Worm (Caenorhabditis elegans): ENCODE data around the gene ceh-18.

Gene ceh-18

ce11 chrX:3803314-3803713, 54.3 kb downstream of the ceh-18 start, which contains the start of gene F35A5.8:
Gene F35A5.8 (minus strand): TSS chrX:3803464.
- TF ChIP-seq nhr-11 (tag; optimal IDR thresholded peaks at IDR 0.05), result no peak
- TF ChIP-seq F13H6.1 (tag; optimal IDR thresholded peaks at IDR 0.05), result peak; percentile 78
- TF ChIP-seq unc-62 (GFP tag; optimal IDR thresholded peaks at IDR 0.05), result no peak
- TF ChIP-seq ceh-82 (tag; optimal IDR thresholded peaks at IDR 0.05), result no peak
- TF ChIP-seq crh-2 (tag; optimal IDR thresholded peaks at IDR 0.05), result peak; percentile 64
- no peak for TF ChIP-seq blmp-1 (tag; optimal IDR thresholded peaks at IDR 0.05; ENCODE audit: insufficient read depth)
- no peak for TF ChIP-seq lin-11 (tag; optimal IDR thresholded peaks at IDR 0.05)
- no peak for TF ChIP-seq R02D3.7 (tag; optimal IDR thresholded peaks at IDR 0.05)
- TF ChIP-seq ceh-16 (tag; optimal IDR thresholded peaks at IDR 0.05), result peak; percentile 41
- peak; percentile 23 for TF ChIP-seq snpc-4 (tag; optimal IDR thresholded peaks at IDR 0.05)
- TF ChIP-seq dmd-4 (tag; optimal IDR thresholded peaks at IDR 0.05), result no peak
- peak; percentile 85 for TF ChIP-seq nhr-129 (tag; optimal IDR thresholded peaks at IDR 0.05)
- TF ChIP-seq gmeb-1 (tag; optimal IDR thresholded peaks at IDR 0.05), result peak; percentile 76
- no peak for TF ChIP-seq ztf-11 (tag; optimal IDR thresholded peaks at IDR 0.05)
- no peak for TF ChIP-seq Y55F3AM.14 (GFP tag; optimal IDR thresholded peaks at IDR 0.05)
- TF ChIP-seq zag-1 (tag; optimal IDR thresholded peaks at IDR 0.05), result peak; percentile 33
- TF ChIP-seq alr-1 (tag; optimal IDR thresholded peaks at IDR 0.05), result no peak
- no peak for TF ChIP-seq mdl-1 (tag; optimal IDR thresholded peaks at IDR 0.05)
- TF ChIP-seq nhr-237 (tag; optimal IDR thresholded peaks at IDR 0.05), result no peak
- TF ChIP-seq nhr-77 (tag; optimal IDR thresholded peaks at IDR 0.05), result no peak
- no peak for TF ChIP-seq skn-1 (tag; optimal IDR thresholded peaks at IDR 0.05)
- no peak for TF ChIP-seq nhr-23 (tag; optimal IDR thresholded peaks at IDR 0.05)
- TF ChIP-seq sem-4 (tag; optimal IDR thresholded peaks at IDR 0.05), result peak; percentile 88
- peak; percentile 64 for TF ChIP-seq egl-27 (tag; optimal IDR thresholded peaks at IDR 0.05)
- TF ChIP-seq mab-5 (tag; optimal IDR thresholded peaks at IDR 0.05), result peak; percentile 14
- TF ChIP-seq peb-1 (tag; optimal IDR thresholded peaks at IDR 0.05), result no peak
- peak; percentile 62 for TF ChIP-seq nhr-6 (tag; optimal IDR thresholded peaks at IDR 0.05)
- TF ChIP-seq nhr-10 (tag; optimal IDR thresholded peaks at IDR 0.05), result no peak
- TF ChIP-seq ztf-4 (tag; optimal IDR thresholded peaks at IDR 0.05), result peak; percentile 9
- no peak for TF ChIP-seq elt-3 (tag; optimal IDR thresholded peaks at IDR 0.05)
- TF ChIP-seq sma-9 (GFP tag; optimal IDR thresholded peaks at IDR 0.05), result peak; percentile 91
- TF ChIP-seq sma-9 (tag; optimal IDR thresholded peaks at IDR 0.05), result no peak
- peak; percentile 74 to 86 for TF ChIP-seq lsy-2 (tag; optimal IDR thresholded peaks at IDR 0.05)
- TF ChIP-seq lin-13 (GFP tag; optimal IDR thresholded peaks at IDR 0.05), result peak; percentile 77
- no peak for TF ChIP-seq elt-1 (tag; optimal IDR thresholded peaks at IDR 0.05)
- TF ChIP-seq nhr-25 (tag; optimal IDR thresholded peaks at IDR 0.05), result no peak
- no peak for TF ChIP-seq aly-2 (tag; optimal IDR thresholded peaks at IDR 0.05)
- no peak for TF ChIP-seq ZK546.5 (tag; optimal IDR thresholded peaks at IDR 0.05)
- no peak for TF ChIP-seq nhr-12 (tag; optimal IDR thresholded peaks at IDR 0.05)
- peak; percentile 79 for TF ChIP-seq fos-1 (tag; optimal IDR thresholded peaks at IDR 0.05)
- TF ChIP-seq ztf-1 (GFP tag; conservative IDR thresholded peaks at IDR 0.05), result no peak
- peak; percentile 75 for TF ChIP-seq unc-55 (GFP tag; optimal IDR thresholded peaks at IDR 0.05)
- no peak for TF ChIP-seq unc-39 (tag; optimal IDR thresholded peaks at IDR 0.05)
- TF ChIP-seq lin-39 (tag; optimal IDR thresholded peaks at IDR 0.05), result no peak
- TF ChIP-seq C34F6.9 (tag; optimal IDR thresholded peaks at IDR 0.05), result peak; percentile 78
- no peak for TF ChIP-seq mbf-1 (tag; optimal IDR thresholded peaks at IDR 0.05)
- TF ChIP-seq ama-1 (optimal IDR thresholded peaks at IDR 0.05), result no peak
- TF ChIP-seq nhr-21 (tag; optimal IDR thresholded peaks at IDR 0.05), result no peak
- TF ChIP-seq sma-3 (GFP tag; optimal IDR thresholded peaks at IDR 0.05), result peak; percentile 56
